Worm (Caenorhabditis elegans) whole organism, L2 larva: ENCODE measurements around the gene C27D6.3.

Experiments used
- C34F6.9 ChIP-seq: fragments of 150-350 bp; optimal IDR thresholded peaks from 2 replicates; lab custom pipeline; 2014; ENCODE audit warnings: missing biosample characterization, missing genetic modification characterization
- F13H6.1 ChIP-seq: sonication (generic microtip); optimal IDR thresholded peaks from 2 replicates; lab custom pipeline; 2016; ENCODE audit warnings: missing genetic modification characterization, missing compliant biosample characterization
- R02D3.7 ChIP-seq: fragments of 150-350 bp; optimal IDR thresholded peaks from 2 replicates; lab custom pipeline; 2014; ENCODE audit warnings: missing biosample characterization, missing genetic modification characterization
- Y55F3AM.14 ChIP-seq: fragments of 200-800 bp; sonication (Bioruptor generic); optimal IDR thresholded peaks from 2 replicates; lab custom pipeline; 2018; ENCODE audit warnings: mild to moderate bottlenecking, missing genetic modification characterization, missing compliant biosample characterization
- ZK546.5 ChIP-seq: sonication (generic microtip); optimal IDR thresholded peaks from 2 replicates; lab custom pipeline; 2017; ENCODE audit warnings: missing biosample characterization, missing genetic modification characterization
- alr-1 ChIP-seq: fragments of 150-350 bp; optimal IDR thresholded peaks from 2 replicates; lab custom pipeline; 2014; ENCODE audit warnings: missing biosample characterization, missing genetic modification characterization
- aly-2 ChIP-seq: fragments of 150-350 bp; optimal IDR thresholded peaks from 2 replicates; lab custom pipeline; 2014; ENCODE audit warnings: missing biosample characterization, missing genetic modification characterization
- ama-1 ChIP-seq: fragments of 150-350 bp; optimal IDR thresholded peaks from 2 replicates; lab custom pipeline; 2018; ENCODE audit warnings: inconsistent platforms
- blmp-1 ChIP-seq: sonication (generic microtip); optimal IDR thresholded peaks from 2 replicates; lab custom pipeline; 2017; ENCODE audit warnings: missing genetic modification characterization, mild to moderate bottlenecking, missing compliant biosample characterization, antibody characterized with exemption, moderate library complexity; ENCODE audit not compliant: insufficient read depth
- ceh-16 ChIP-seq: fragments of 150-350 bp; optimal IDR thresholded peaks from 2 replicates; lab custom pipeline; 2014; ENCODE audit warnings: missing biosample characterization, missing genetic modification characterization
- ceh-82 ChIP-seq: fragments of 150-350 bp; optimal IDR thresholded peaks from 2 replicates; lab custom pipeline; 2014; ENCODE audit warnings: missing biosample characterization, missing genetic modification characterization
- crh-2 ChIP-seq: sonication (generic microtip); optimal IDR thresholded peaks from 2 replicates; lab custom pipeline; 2017; ENCODE audit warnings: missing biosample characterization, missing genetic modification characterization
- dmd-4 ChIP-seq: sonication (generic microtip); optimal IDR thresholded peaks from 2 replicates; lab custom pipeline; 2017; ENCODE audit warnings: missing biosample characterization, missing genetic modification characterization
- egl-27 ChIP-seq: sonication (generic microtip); optimal IDR thresholded peaks from 3 replicates; lab custom pipeline; 2017; ENCODE audit warnings: missing biosample characterization, missing genetic modification reagents, missing genetic modification characterization
- elt-1 ChIP-seq: fragments of 150-350 bp; optimal IDR thresholded peaks from 2 replicates; lab custom pipeline; 2014; ENCODE audit warnings: missing biosample characterization, missing genetic modification characterization
- elt-3 ChIP-seq: sonication (generic microtip); optimal IDR thresholded peaks from 2 replicates; lab custom pipeline; 2017; ENCODE audit warnings: missing biosample characterization, missing genetic modification characterization
- fos-1 ChIP-seq: fragments of 150-350 bp; optimal IDR thresholded peaks from 2 replicates; lab custom pipeline; 2014; ENCODE audit warnings: missing biosample characterization, missing genetic modification characterization
- gmeb-1 ChIP-seq: fragments of 150-350 bp; optimal IDR thresholded peaks from 2 replicates; lab custom pipeline; 2014; ENCODE audit warnings: missing biosample characterization, missing genetic modification characterization
- lin-11 ChIP-seq: fragments of 150-350 bp; sonication (generic microtip); optimal IDR thresholded peaks from 2 replicates; lab custom pipeline; 2014; ENCODE audit warnings: missing biosample characterization, missing genetic modification characterization, inconsistent platforms, mixed read lengths
- lin-13 ChIP-seq: fragments of 150-350 bp; optimal IDR thresholded peaks from 2 replicates; lab custom pipeline; 2014; ENCODE audit warnings: missing biosample characterization, missing genetic modification reagents, missing genetic modification characterization
- lin-39 ChIP-seq: fragments of 150-350 bp; optimal IDR thresholded peaks from 2 replicates; lab custom pipeline; 2014; ENCODE audit warnings: missing biosample characterization, missing genetic modification reagents, missing genetic modification characterization
- lsy-2 ChIP-seq, 2 experiments: fragments of 150-350 bp in 1 of 2; sonication (generic microtip) in 1 of 2; optimal IDR thresholded peaks; 2 replicates each; lab custom pipeline; 2014 to 2017; ENCODE audit warnings: missing biosample characterization in 2 of 2, missing genetic modification characterization in 2 of 2
- mab-5 ChIP-seq: fragments of 150-350 bp; optimal IDR thresholded peaks from 2 replicates; lab custom pipeline; 2014; ENCODE audit warnings: missing biosample characterization, missing genetic modification characterization
- mbf-1 ChIP-seq: sonication (generic microtip); optimal IDR thresholded peaks from 2 replicates; lab custom pipeline; 2017; ENCODE audit warnings: missing biosample characterization, missing genetic modification characterization
- mdl-1 ChIP-seq, 2 experiments: fragments of 150-350 bp in 1 of 2; sonication (generic microtip) in 1 of 2; optimal IDR thresholded peaks; 2 replicates each; lab custom pipeline; 2017; ENCODE audit warnings: missing biosample characterization in 2 of 2, missing genetic modification characterization in 2 of 2
- nhr-10 ChIP-seq: sonication (generic microtip); optimal IDR thresholded peaks from 2 replicates; lab custom pipeline; 2017; ENCODE audit warnings: missing biosample characterization, missing genetic modification characterization
- nhr-11 ChIP-seq: fragments of 150-350 bp; optimal IDR thresholded peaks from 2 replicates; lab custom pipeline; 2014; ENCODE audit warnings: missing biosample characterization, missing genetic modification characterization
- nhr-12 ChIP-seq: fragments of 150-350 bp; optimal IDR thresholded peaks from 2 replicates; lab custom pipeline; 2014; ENCODE audit warnings: missing biosample characterization, missing genetic modification characterization
- nhr-129 ChIP-seq: fragments of 150-350 bp; optimal IDR thresholded peaks from 2 replicates; lab custom pipeline; 2014; ENCODE audit warnings: missing biosample characterization, missing genetic modification characterization
- nhr-21 ChIP-seq: fragments of 150-350 bp; optimal IDR thresholded peaks from 2 replicates; lab custom pipeline; 2014; ENCODE audit warnings: missing biosample characterization, missing genetic modification characterization
- nhr-237 ChIP-seq: fragments of 150-350 bp; optimal IDR thresholded peaks from 2 replicates; lab custom pipeline; 2014; ENCODE audit warnings: missing biosample characterization, missing genetic modification characterization
- nhr-25 ChIP-seq: fragments of 150-350 bp; sonication (generic microtip); optimal IDR thresholded peaks from 3 replicates; lab custom pipeline; 2014; ENCODE audit warnings: missing biosample characterization, missing genetic modification characterization
- nhr-6 ChIP-seq: fragments of 150-350 bp; optimal IDR thresholded peaks from 2 replicates; lab custom pipeline; 2014; ENCODE audit warnings: missing biosample characterization, missing genetic modification characterization
- nhr-77 ChIP-seq: fragments of 150-350 bp; optimal IDR thresholded peaks from 2 replicates; lab custom pipeline; 2014; ENCODE audit warnings: missing biosample characterization, missing genetic modification characterization
- peb-1 ChIP-seq: fragments of 150-350 bp; optimal IDR thresholded peaks from 2 replicates; lab custom pipeline; 2014; ENCODE audit warnings: missing biosample characterization, missing genetic modification characterization
- sem-4 ChIP-seq: fragments of 150-350 bp; optimal IDR thresholded peaks from 2 replicates; lab custom pipeline; 2014; ENCODE audit warnings: missing biosample characterization, missing genetic modification reagents, missing genetic modification characterization
- skn-1 ChIP-seq: sonication (generic microtip); optimal IDR thresholded peaks from 2 replicates; lab custom pipeline; 2017; ENCODE audit warnings: missing biosample characterization, missing genetic modification characterization
- sma-3 ChIP-seq: sonication (generic microtip); optimal IDR thresholded peaks from 2 replicates; lab custom pipeline; 2016; ENCODE audit warnings: missing genetic modification reagents, missing genetic modification characterization, missing compliant biosample characterization
- snpc-4 ChIP-seq: fragments of 150-350 bp; optimal IDR thresholded peaks from 2 replicates; lab custom pipeline; 2014; ENCODE audit warnings: missing biosample characterization, missing genetic modification characterization
- unc-39 ChIP-seq: fragments of 150-350 bp; optimal IDR thresholded peaks from 2 replicates; lab custom pipeline; 2014; ENCODE audit warnings: missing biosample characterization, missing genetic modification characterization
- unc-55 ChIP-seq: fragments of 150-350 bp; sonication (generic microtip); optimal IDR thresholded peaks from 3 replicates; lab custom pipeline; 2014; ENCODE audit warnings: missing biosample characterization, missing genetic modification reagents, missing genetic modification characterization
- unc-62 ChIP-seq: fragments of 150-350 bp; optimal IDR thresholded peaks from 2 replicates; lab custom pipeline; 2014; ENCODE audit warnings: missing biosample characterization, missing genetic modification reagents, missing genetic modification characterization
- zag-1 ChIP-seq: fragments of 150-350 bp; optimal IDR thresholded peaks from 2 replicates; lab custom pipeline; 2014; ENCODE audit warnings: missing biosample characterization, missing genetic modification characterization
- ztf-1 ChIP-seq: fragments of 200-800 bp; sonication (Bioruptor generic); conservative IDR thresholded peaks from 2 replicates; pipeline ENCODE4 v1.3.6; 2022; ENCODE audit warnings: missing genetic modification characterization, missing compliant biosample characterization
- ztf-11 ChIP-seq: sonication (generic microtip); optimal IDR thresholded peaks from 2 replicates; lab custom pipeline; 2017; ENCODE audit warnings: missing biosample characterization, missing genetic modification characterization
- ztf-4 ChIP-seq: fragments of 150-350 bp; optimal IDR thresholded peaks from 2 replicates; lab custom pipeline; 2014; ENCODE audit warnings: missing biosample characterization, missing genetic modification characterization

Gene C27D6.3

DNA sequence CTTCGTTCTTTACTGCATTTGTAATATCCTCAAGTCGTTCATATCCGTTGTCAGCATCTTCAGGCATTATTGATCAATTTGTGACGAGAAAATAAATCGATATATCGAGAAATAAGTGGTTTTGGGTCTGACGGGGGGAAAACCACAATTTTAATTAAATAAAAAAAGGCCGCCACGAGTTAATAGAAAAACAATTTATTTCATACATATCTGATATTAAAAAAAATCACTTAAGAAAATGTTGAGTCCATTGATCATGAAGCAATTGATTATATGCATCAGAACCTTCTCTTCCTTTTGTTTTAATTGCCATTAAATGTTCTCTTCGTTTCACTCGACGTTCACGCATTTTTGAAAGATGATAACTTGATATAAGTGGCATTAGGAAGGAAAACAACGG is 25.9 kb downstream of the C27D6.3 start, which contains the start of gene F58A6.5:
Gene F58A6.5, minus strand, starts transcription at position 101 of the 400 bp plus-strand sequence.
- TF ChIP-seq nhr-129 (tag; lab: Kevin White, UChicago): no peak
- TF ChIP-seq blmp-1: no peak
- no peak for TF ChIP-seq unc-39
- no peak for TF ChIP-seq egl-27
- TF ChIP-seq unc-62 (GFP tag; lab: Kevin White, UChicago): no peak
- no peak for TF ChIP-seq F13H6.1 (tag; lab: Kevin White, UChicago)
- TF ChIP-seq peb-1: no peak
- TF ChIP-seq elt-3 (tag; lab: Kevin White, UChicago): no peak
- TF ChIP-seq fos-1 (tag; lab: Kevin White, UChicago): no peak
- no peak for TF ChIP-seq nhr-12 (tag; lab: Kevin White, UChicago)
- TF ChIP-seq ztf-11: no peak
- no peak for TF ChIP-seq nhr-25 (tag; lab: Kevin White, UChicago)
- TF ChIP-seq dmd-4: no peak
- no peak for TF ChIP-seq ama-1 (lab: Kevin White, UChicago)
- TF ChIP-seq ztf-1: no peak
- TF ChIP-seq gmeb-1 (tag; lab: Kevin White, UChicago): no peak
- no peak for TF ChIP-seq zag-1 (tag; lab: Kevin White, UChicago)
- no peak for TF ChIP-seq ceh-16 (tag; lab: Kevin White, UChicago)
- TF ChIP-seq nhr-11 (tag; lab: Kevin White, UChicago): no peak
- no peak for TF ChIP-seq skn-1 (tag; lab: Kevin White, UChicago)

DNA sequence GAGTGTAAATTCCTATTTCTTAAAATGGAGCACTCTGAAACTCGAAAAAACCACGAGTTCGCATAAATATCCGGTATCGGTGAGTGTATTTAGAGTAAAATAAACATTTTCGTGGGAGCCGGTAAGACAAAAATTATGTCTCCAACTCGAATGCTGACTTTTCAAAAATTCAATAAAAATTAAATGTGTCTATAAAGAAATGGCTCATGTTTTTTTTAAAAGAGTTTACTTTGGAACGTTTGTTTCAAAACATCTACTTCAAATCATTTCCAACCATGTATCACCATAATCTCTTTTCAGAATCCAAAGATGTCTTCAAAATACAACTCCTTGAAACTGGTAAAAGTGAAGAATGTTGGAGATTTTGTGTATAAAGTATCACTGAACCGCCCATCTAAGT is 31.7 kb downstream of the C27D6.3 start, which contains the start of gene F58A6.1:
Gene F58A6.1, plus strand, starts transcription at position 301 of the 400 bp plus-strand sequence.
- TF ChIP-seq ZK546.5: no peak
- no peak for TF ChIP-seq gmeb-1 (tag; lab: Kevin White, UChicago)
- TF ChIP-seq sem-4 (tag; lab: Kevin White, UChicago): no peak
- TF ChIP-seq C34F6.9 (tag; lab: Kevin White, UChicago): no peak
- TF ChIP-seq lsy-2 (tag; optimal IDR thresholded peaks at IDR 0.05; lab: Kevin White, UChicago): no peak
- TF ChIP-seq Y55F3AM.14 (GFP tag; lab: Kevin White, UChicago): no peak
- TF ChIP-seq mab-5 (tag; lab: Kevin White, UChicago): no peak
- TF ChIP-seq peb-1: no peak
- TF ChIP-seq R02D3.7 (tag; lab: Kevin White, UChicago): no peak
- no peak for TF ChIP-seq nhr-129 (tag; lab: Kevin White, UChicago)
- no peak for TF ChIP-seq lin-11
- TF ChIP-seq elt-3 (tag; lab: Kevin White, UChicago): no peak

DNA sequence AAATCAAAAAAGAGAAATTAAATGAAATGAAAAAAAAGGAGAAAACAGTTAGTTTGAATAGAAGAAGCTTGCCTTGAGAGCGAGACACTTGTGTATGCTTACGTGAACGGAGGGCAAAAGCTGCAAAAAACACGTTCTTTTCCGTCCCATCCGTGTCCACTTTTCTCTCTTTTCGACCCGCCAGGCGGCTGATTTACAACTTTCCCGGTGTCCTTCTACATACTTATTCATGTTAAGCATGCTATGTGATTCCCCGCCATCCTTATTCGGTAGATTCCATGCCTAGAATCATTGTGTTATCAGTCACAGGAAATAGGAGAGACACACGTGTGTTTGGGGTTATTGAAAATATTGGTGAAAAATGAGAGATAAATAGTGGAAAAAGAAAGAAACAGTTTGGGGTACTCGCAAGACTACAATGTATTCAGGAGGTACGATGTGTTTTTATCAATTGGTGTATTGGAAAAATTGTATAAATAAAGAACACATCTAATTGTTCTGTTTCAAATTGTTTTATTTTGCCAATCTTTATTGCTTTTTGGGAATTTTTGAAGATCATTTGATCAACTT is 32.2 kb downstream of the C27D6.3 start, which contains the start of gene nas-29:
Gene nas-29, minus strand, starts transcription at position 92 of the 570 bp plus-strand sequence.
- TF ChIP-seq nhr-25 (tag; lab: Kevin White, UChicago): no peak
- TF ChIP-seq fos-1 (tag; lab: Kevin White, UChicago): peak; percentile 70
- TF ChIP-seq peb-1: no peak
- peak; percentile 29 for TF ChIP-seq gmeb-1 (tag; lab: Kevin White, UChicago)
- no peak for TF ChIP-seq unc-62 (GFP tag; lab: Kevin White, UChicago)
- no peak for TF ChIP-seq lin-39
- TF ChIP-seq nhr-237 (tag; lab: Kevin White, UChicago): no peak
- TF ChIP-seq skn-1 (tag; lab: Kevin White, UChicago): no peak
- no peak for TF ChIP-seq nhr-12 (tag; lab: Kevin White, UChicago)
- TF ChIP-seq F13H6.1 (tag; lab: Kevin White, UChicago): peak; percentile 28
- no peak for TF ChIP-seq elt-1 (tag; lab: Kevin White, UChicago)
- TF ChIP-seq snpc-4 (tag; lab: Kevin White, UChicago): no peak
- TF ChIP-seq unc-39: no peak
- TF ChIP-seq alr-1: no peak
- no peak for TF ChIP-seq nhr-6 (tag; lab: Kevin White, UChicago)
- no peak for TF ChIP-seq nhr-129 (tag; lab: Kevin White, UChicago)
- TF ChIP-seq nhr-10: no peak
- TF ChIP-seq nhr-11 (tag; lab: Kevin White, UChicago): no peak
- peak; percentile 55 for TF ChIP-seq crh-2 (tag; lab: Kevin White, UChicago)
- no peak for TF ChIP-seq lin-13 (GFP tag; lab: Kevin White, UChicago)
- TF ChIP-seq nhr-77 (tag; lab: Kevin White, UChicago): no peak
- no peak for TF ChIP-seq ceh-82
- TF ChIP-seq dmd-4: no peak
- no peak for TF ChIP-seq mbf-1
- no peak for TF ChIP-seq ztf-4 (tag; lab: Kevin White, UChicago)
- TF ChIP-seq nhr-21 (tag; lab: Kevin White, UChicago): peak; percentile 37
- TF ChIP-seq lin-11: no peak
- TF ChIP-seq C34F6.9 (tag; lab: Kevin White, UChicago): no peak
- no peak for TF ChIP-seq ama-1 (lab: Kevin White, UChicago)
- TF ChIP-seq sma-3 (GFP tag; lab: Kevin White, UChicago): peak; percentile 28
- no peak for TF ChIP-seq aly-2 (tag; lab: Kevin White, UChicago)
- no peak for TF ChIP-seq ZK546.5
- TF ChIP-seq R02D3.7 (tag; lab: Kevin White, UChicago): no peak
- no peak for TF ChIP-seq lsy-2 (tag; optimal IDR thresholded peaks at IDR 0.05; lab: Kevin White, UChicago)
- no peak for TF ChIP-seq mab-5 (tag; lab: Kevin White, UChicago)
- no peak for TF ChIP-seq ztf-1
- TF ChIP-seq zag-1 (tag; lab: Kevin White, UChicago): no peak
- TF ChIP-seq egl-27: no peak
- TF ChIP-seq ztf-11: no peak
- no peak for TF ChIP-seq unc-55 (GFP tag; lab: Kevin White, UChicago)
- TF ChIP-seq ceh-16 (tag; lab: Kevin White, UChicago): no peak
- no peak for TF ChIP-seq Y55F3AM.14 (GFP tag; lab: Kevin White, UChicago)
- peak in 1 of 2 experiments; percentile 6 for TF ChIP-seq mdl-1 (tag; optimal IDR thresholded peaks at IDR 0.05; lab: Kevin White, UChicago)
- TF ChIP-seq elt-3 (tag; lab: Kevin White, UChicago): no peak
